Fruit fly (Drosophila melanogaster): ENCODE measurements around the gene Yp2.

Gene Yp2

DNA sequence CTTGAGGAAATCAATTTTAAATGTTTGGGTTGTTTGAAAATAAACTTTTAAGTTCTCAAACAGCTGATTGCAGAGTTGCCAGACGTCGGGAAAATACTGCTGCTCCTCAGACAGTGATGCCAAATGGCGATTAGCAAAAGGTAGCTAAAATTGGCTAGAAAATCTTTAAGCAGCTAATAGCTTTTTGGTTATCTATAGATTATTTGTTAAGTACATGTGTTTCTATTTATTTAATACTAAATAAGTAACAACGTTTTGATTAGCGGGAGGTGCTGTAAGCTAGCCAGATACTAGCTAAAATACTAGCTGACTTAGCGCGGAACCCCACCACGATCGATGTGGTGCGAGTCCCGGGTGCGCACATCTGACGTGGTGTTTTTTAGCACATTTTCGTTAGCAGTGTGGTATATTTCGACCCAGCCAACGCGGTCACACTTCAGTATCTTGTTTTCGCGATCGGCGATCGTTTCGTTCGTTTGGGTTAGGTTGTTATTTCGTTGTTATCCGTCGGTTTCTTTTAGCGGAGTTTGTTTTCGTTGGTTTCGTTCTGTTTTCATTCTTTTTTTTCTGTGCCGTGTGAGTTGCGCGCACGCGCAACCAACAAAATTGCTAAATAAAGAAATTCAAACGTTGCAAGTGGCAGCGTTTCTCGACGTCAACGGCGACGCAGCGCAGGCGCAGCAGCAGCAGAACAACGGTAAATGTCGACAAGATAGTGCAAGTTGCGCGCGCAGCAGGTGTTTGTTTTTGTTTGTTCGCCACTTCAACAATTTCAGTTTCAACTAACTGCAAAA lies 33.9 kb upstream of the Yp2 start, which contains the start of the genes Naxe and RhoU (continued):
- TF ChIP-seq PHDP (tag; optimal IDR thresholded peaks at IDR 0.05) (no peak), CG4360 (GFP tag; IDR thresholded peaks at IDR 0.05) (no peak), nom (GFP tag; optimal IDR thresholded peaks at IDR 0.05) (peak; percentile 31), fd64A (GFP tag; optimal IDR thresholded peaks at IDR 0.05) (no peak), phol (tag; optimal IDR thresholded peaks at IDR 0.05) (peak; percentile 64), Pdp1 (GFP tag; optimal IDR thresholded peaks at IDR 0.05) (peak; percentile 38 to 46), ssp (GFP tag; IDR thresholded peaks at IDR 0.05) (peak; percentile 54), CG14667 (GFP tag; IDR thresholded peaks at IDR 0.05) (no peak), CG12391 (tag; optimal IDR thresholded peaks at IDR 0.05) (peak; percentile 51), CG12155 (GFP tag; optimal IDR thresholded peaks at IDR 0.05) (peak; percentile 20), gt (GFP tag; IDR thresholded peaks at IDR 0.05) (no peak), Max (GFP tag; optimal IDR thresholded peaks at IDR 0.05) (peak; percentile 26), CG2116 (GFP tag; optimal IDR thresholded peaks at IDR 0.05) (peak; percentile 40), CG17361 (GFP tag; IDR thresholded peaks at IDR 0.05) (peak; percentile 45; the same call in 1 of the 3 replicates), HLH3B (GFP tag; IDR thresholded peaks at IDR 0.05) (no peak), odd (GFP tag; optimal IDR thresholded peaks at IDR 0.05) (no peak), CG12744 (GFP tag; optimal IDR thresholded peaks at IDR 0.05) (no peak), Drgx (GFP tag; IDR thresholded peaks at IDR 0.05) (peak; percentile 23; the same call in 1 of the 2 replicates), CG2199 (GFP tag; IDR thresholded peaks at IDR 0.05) (no peak), CG34422 (GFP tag; IDR thresholded peaks at IDR 0.05) (peak; percentile 43; the same call in 1 of the 3 replicates), Antp (GFP tag; optimal IDR thresholded peaks at IDR 0.05) (peak; percentile 48), Adf1 (GFP tag; IDR thresholded peaks at IDR 0.05) (peak; percentile 73), Blimp-1 (GFP tag; optimal IDR thresholded peaks at IDR 0.05) (no peak), slbo (GFP tag; IDR thresholded peaks at IDR 0.05) (peak; percentile 62), Dll (GFP tag; IDR thresholded peaks at IDR 0.05; ENCODE audit: partially characterized antibody) (no peak), nmo (GFP tag; optimal IDR thresholded peaks at IDR 0.05) (peak; percentile 67), CG6683 (GFP tag; optimal IDR thresholded peaks at IDR 0.05) (no peak), E2f2 (GFP tag; IDR thresholded peaks at IDR 0.05) (peak; percentile 31; the same call in 1 of the 2 replicates), so (GFP tag; IDR thresholded peaks at IDR 0.05) (no peak), NfI (GFP tag; optimal IDR thresholded peaks at IDR 0.05) (no peak), CG11504 (tag; optimal IDR thresholded peaks at IDR 0.05) (no peak), tna (GFP tag; IDR thresholded peaks at IDR 0.05; ENCODE audit: partially characterized antibody) (0 out of 2 replicates have a peak, but pooled peaks have one; percentile 23), chinmo (GFP tag; IDR thresholded peaks at IDR 0.05; ENCODE audit: partially characterized antibody) (0 out of 4 replicates have a peak, but pooled peaks have one; percentile 42), CG16779 (GFP tag; IDR thresholded peaks at IDR 0.05) (no peak), dmrt99B (tag; optimal IDR thresholded peaks at IDR 0.05) (no peak), CG34224 (GFP tag; IDR thresholded peaks at IDR 0.05; ENCODE audit: partially characterized antibody) (0 out of 3 replicates have a peak, but pooled peaks have one; percentile 27), CG16813 (GFP tag; IDR thresholded peaks at IDR 0.05; ENCODE audit: partially characterized antibody) (0 out of 3 replicates have a peak, but pooled peaks have one; percentile 32), Hr51 (GFP tag; optimal IDR thresholded peaks at IDR 0.05) (peak in 1 of 2 experiments; percentile 43), row (GFP tag; IDR thresholded peaks at IDR 0.05) (peak; percentile 79), CG8765 (GFP tag; IDR thresholded peaks at IDR 0.05) (0 out of 2 replicates have a peak, but pooled peaks have one; percentile 7), CrebB (tag; optimal IDR thresholded peaks at IDR 0.05) (no peak), run (tag; optimal IDR thresholded peaks at IDR 0.05) (no peak), CG4328 (GFP tag; optimal IDR thresholded peaks at IDR 0.05) (no peak), CG3847 (GFP tag; IDR thresholded peaks at IDR 0.05) (peak; percentile 60; the same call in 1 of the 2 replicates), CG9797 (GFP tag; optimal IDR thresholded peaks at IDR 0.05) (peak; percentile 92), CG9215 (GFP tag; IDR thresholded peaks at IDR 0.05) (peak; percentile 64), klu (GFP tag; IDR thresholded peaks at IDR 0.05) (0 out of 2 replicates have a peak, but pooled peaks have one; percentile 15)
